Worm (Caenorhabditis elegans): Measurements from ENCODE around the gene rga-9.
A peak's percentile ranks its signal among the peaks of the same experiment; 100 is the strongest.

The rga-9 gene

DNA sequence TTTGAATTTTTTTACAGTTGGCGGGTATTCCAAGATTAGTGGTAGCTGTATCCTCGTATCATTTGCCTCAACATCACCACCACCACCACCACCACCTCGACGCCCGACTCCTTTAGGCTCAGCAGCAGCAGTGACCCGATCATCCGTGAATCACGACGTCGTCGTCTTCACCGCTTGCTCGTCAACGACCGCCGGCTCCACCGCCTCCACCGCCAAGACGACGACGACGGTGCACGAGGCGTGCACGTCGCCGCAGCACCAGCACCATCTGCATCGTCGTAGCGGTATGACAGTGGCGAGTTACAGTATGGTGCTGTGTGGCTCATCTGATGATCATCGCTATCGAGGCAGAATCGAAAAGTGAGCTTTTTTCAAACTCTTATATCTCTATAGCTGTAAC lies at the start of gene rga-9:
TSS of gene rga-9 (plus strand) at position 16 of the 400 bp plus-strand sequence.
- no peak for TF ChIP-seq ceh-36 (tag; optimal IDR thresholded peaks at IDR 0.05)
- no peak for TF ChIP-seq aly-1 (tag; optimal IDR thresholded peaks at IDR 0.05)
- no peak for TF ChIP-seq pes-1 (GFP tag; IDR thresholded peaks at IDR 0.05)
- TF ChIP-seq ama-1 (optimal IDR thresholded peaks at IDR 0.05) = no peak
- no peak for TF ChIP-seq ceh-13 (GFP tag; optimal IDR thresholded peaks at IDR 0.05)
- no peak for TF ChIP-seq tra-4 (tag; optimal IDR thresholded peaks at IDR 0.05)
- no peak for TF ChIP-seq flt-1 (GFP tag; IDR thresholded peaks at IDR 0.05)
- TF ChIP-seq tbx-37 (GFP tag; conservative IDR thresholded peaks at IDR 0.05) = no peak
- TF ChIP-seq hmbx-1 (tag; optimal IDR thresholded peaks at IDR 0.05) = no peak
- no peak for TF ChIP-seq hmg-4 (GFP tag; optimal IDR thresholded peaks at IDR 0.05)
- no peak for TF ChIP-seq tbx-11 (GFP tag; IDR thresholded peaks at IDR 0.05)
- no peak for TF ChIP-seq scrt-1 (GFP tag; IDR thresholded peaks at IDR 0.05)
- TF ChIP-seq B0310.2 (tag; optimal IDR thresholded peaks at IDR 0.05) = no peak

DNA sequence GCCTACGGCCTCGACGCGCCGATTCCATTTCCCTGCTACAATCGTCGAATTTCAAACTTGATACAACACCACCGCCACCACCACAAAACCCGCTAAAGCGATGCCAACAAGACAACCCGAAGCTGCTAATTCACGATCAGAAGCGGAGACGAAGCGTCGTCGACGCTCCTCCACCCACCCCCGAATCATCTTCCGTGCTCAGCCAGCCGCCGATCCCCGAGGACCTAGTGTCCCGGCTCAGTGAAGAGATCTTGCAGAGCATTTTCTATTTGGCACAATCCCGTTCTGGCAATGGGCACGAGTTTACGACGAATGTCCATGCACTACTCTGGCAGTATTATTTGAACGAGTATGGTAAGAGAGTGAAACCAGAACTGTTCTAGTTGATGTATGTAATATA lies 49.4 kb upstream of the rga-9 start:
- TF ChIP-seq ceh-13 (GFP tag; optimal IDR thresholded peaks at IDR 0.05) (no peak), F13C5.2 (tag; optimal IDR thresholded peaks at IDR 0.05) (no peak), flt-1 (GFP tag; IDR thresholded peaks at IDR 0.05) (no peak), hnd-1 (tag; optimal IDR thresholded peaks at IDR 0.05) (no peak), ama-1 (optimal IDR thresholded peaks at IDR 0.05) (no peak), hmbx-1 (tag; optimal IDR thresholded peaks at IDR 0.05) (no peak), tra-4 (tag; optimal IDR thresholded peaks at IDR 0.05) (no peak), ceh-36 (tag; optimal IDR thresholded peaks at IDR 0.05) (no peak), pes-1 (GFP tag; IDR thresholded peaks at IDR 0.05) (no peak), ets-7 (tag; optimal IDR thresholded peaks at IDR 0.05) (no peak)

DNA sequence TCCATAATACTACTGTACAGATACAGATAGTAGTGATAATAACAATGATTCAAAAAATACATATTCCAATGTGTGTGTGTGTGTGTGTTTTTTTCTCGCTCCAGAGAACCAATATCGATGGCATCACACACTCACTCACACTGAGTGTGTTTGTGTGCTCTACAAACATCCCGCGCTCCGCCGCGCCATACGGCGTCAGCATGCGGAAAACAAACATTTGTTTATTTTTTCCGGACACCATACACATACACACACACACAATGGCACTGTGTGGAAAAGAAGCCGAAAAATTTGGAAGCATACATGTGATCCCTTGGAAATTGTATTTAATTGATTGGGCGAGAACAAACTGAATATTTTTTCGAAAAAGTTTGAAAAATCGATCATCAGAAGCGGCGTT lies 49.0 kb upstream of the rga-9 start:
- TF ChIP-seq tra-4 (tag; optimal IDR thresholded peaks at IDR 0.05) (no peak), hnd-1 (tag; optimal IDR thresholded peaks at IDR 0.05) (no peak), flt-1 (GFP tag; IDR thresholded peaks at IDR 0.05) (no peak), F13C5.2 (tag; optimal IDR thresholded peaks at IDR 0.05) (no peak), ama-1 (optimal IDR thresholded peaks at IDR 0.05) (no peak), hmg-4 (GFP tag; optimal IDR thresholded peaks at IDR 0.05) (no peak), tbx-37 (GFP tag; conservative IDR thresholded peaks at IDR 0.05) (no peak), scrt-1 (GFP tag; IDR thresholded peaks at IDR 0.05) (no peak), sea-1 (GFP tag; conservative IDR thresholded peaks at IDR 0.05) (no peak)

ce11 chrII:15220116-15220515 lies 47.9 kb upstream of the rga-9 start:
- TF ChIP-seq tbx-11 (GFP tag; IDR thresholded peaks at IDR 0.05) (no peak), pes-1 (GFP tag; IDR thresholded peaks at IDR 0.05) (no peak), ceh-36 (tag; optimal IDR thresholded peaks at IDR 0.05) (no peak), hnd-1 (tag; optimal IDR thresholded peaks at IDR 0.05) (no peak), hmg-4 (GFP tag; optimal IDR thresholded peaks at IDR 0.05) (no peak), F13C5.2 (tag; optimal IDR thresholded peaks at IDR 0.05) (no peak), ets-7 (tag; optimal IDR thresholded peaks at IDR 0.05) (no peak), sea-1 (GFP tag; conservative IDR thresholded peaks at IDR 0.05) (no peak), ama-1 (optimal IDR thresholded peaks at IDR 0.05) (no peak), scrt-1 (GFP tag; IDR thresholded peaks at IDR 0.05) (no peak), flt-1 (GFP tag; IDR thresholded peaks at IDR 0.05) (no peak), hmbx-1 (tag; optimal IDR thresholded peaks at IDR 0.05) (no peak)

ce11 chrII:15226186-15226585 lies 41.8 kb upstream of the rga-9 start:
- no peak for TF ChIP-seq tbx-37 (GFP tag; conservative IDR thresholded peaks at IDR 0.05)
- TF ChIP-seq aly-1 (tag; optimal IDR thresholded peaks at IDR 0.05) = peak; percentile 12

DNA sequence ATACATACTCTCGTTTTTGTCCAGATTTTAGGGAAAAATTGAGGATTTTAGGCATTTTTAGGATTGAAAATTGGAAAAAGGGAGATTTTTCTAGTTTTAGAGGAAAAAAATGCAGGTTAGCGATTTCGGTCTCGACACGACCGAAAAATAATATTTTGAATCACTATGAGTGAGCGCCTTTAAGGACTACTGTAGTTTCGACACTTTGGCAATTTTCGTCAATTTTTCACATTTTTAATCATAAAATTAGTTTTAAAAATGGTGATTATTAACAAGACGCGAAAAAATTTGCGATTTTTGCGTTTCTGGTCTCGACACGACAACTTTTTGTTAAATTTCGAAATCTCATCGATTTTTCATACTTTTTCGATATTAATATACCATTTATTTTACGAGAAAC lies 41.2 kb upstream of the rga-9 start:
- no peak for TF ChIP-seq tbx-37 (GFP tag; conservative IDR thresholded peaks at IDR 0.05)
- no peak for TF ChIP-seq hmg-4 (GFP tag; optimal IDR thresholded peaks at IDR 0.05)
- TF ChIP-seq hnd-1 (tag; optimal IDR thresholded peaks at IDR 0.05) = no peak

ce11 chrII:15228005-15228404 lies 40.0 kb upstream of the rga-9 start:
- TF ChIP-seq ceh-13 (GFP tag; optimal IDR thresholded peaks at IDR 0.05) = no peak
- TF ChIP-seq hmg-4 (GFP tag; optimal IDR thresholded peaks at IDR 0.05) = no peak
- no peak for TF ChIP-seq F13C5.2 (tag; optimal IDR thresholded peaks at IDR 0.05)
- TF ChIP-seq ama-1 (optimal IDR thresholded peaks at IDR 0.05) = no peak
- no peak for TF ChIP-seq sea-1 (GFP tag; conservative IDR thresholded peaks at IDR 0.05)
- no peak for TF ChIP-seq B0310.2 (tag; optimal IDR thresholded peaks at IDR 0.05)
- TF ChIP-seq hmbx-1 (tag; optimal IDR thresholded peaks at IDR 0.05) = no peak
- no peak for TF ChIP-seq tra-4 (tag; optimal IDR thresholded peaks at IDR 0.05)
- no peak for TF ChIP-seq ets-7 (tag; optimal IDR thresholded peaks at IDR 0.05)
- no peak for TF ChIP-seq flt-1 (GFP tag; IDR thresholded peaks at IDR 0.05)
- TF ChIP-seq ceh-36 (tag; optimal IDR thresholded peaks at IDR 0.05) = no peak
- no peak for TF ChIP-seq hnd-1 (tag; optimal IDR thresholded peaks at IDR 0.05)
- TF ChIP-seq pes-1 (GFP tag; IDR thresholded peaks at IDR 0.05) = no peak
- TF ChIP-seq tbx-11 (GFP tag; IDR thresholded peaks at IDR 0.05) = no peak
- no peak for TF ChIP-seq aly-1 (tag; optimal IDR thresholded peaks at IDR 0.05)

DNA sequence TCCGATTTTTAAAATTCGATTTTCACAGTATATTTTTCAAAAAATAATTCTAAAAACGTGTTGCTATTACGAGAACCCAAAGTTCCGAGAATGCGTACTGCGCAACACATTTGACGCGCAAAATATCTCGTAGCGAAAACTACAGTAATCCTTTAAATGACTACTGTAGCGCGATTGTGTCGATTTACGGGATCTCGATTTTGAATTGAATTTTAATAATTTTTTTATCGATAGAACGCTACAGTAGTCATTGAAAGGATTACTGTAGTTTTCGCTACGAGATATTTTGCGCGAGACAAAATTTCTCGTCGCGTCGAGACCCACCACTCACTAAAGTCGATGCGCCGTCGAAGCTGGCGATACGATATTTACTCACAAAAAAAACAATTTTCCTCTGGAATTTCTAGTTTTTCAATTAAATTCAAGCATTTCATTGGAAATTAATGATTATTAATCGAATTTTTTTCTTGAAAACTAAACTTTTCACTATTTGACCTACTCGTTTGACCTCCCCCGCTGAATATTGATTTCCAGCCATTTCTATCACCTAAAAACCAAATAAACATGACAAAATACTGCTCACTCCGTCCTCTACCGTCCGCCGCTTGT lies 38.1 kb upstream of the rga-9 start, which contains the start of gene spsb-2:
TSS of gene spsb-2 (plus strand) at position 559 of the 609 bp plus-strand sequence.
- TF ChIP-seq ceh-36 (tag; optimal IDR thresholded peaks at IDR 0.05) (no peak), hmg-4 (GFP tag; optimal IDR thresholded peaks at IDR 0.05) (no peak), tbx-11 (GFP tag; IDR thresholded peaks at IDR 0.05) (no peak), tra-4 (tag; optimal IDR thresholded peaks at IDR 0.05) (no peak)
